Worm (Caenorhabditis elegans) whole organism, young adult: ENCODE results near the gene F41E7.7.

ENCODE experiments used
- Y53G8AR.9 ChIP-seq: fragments of 200-800 bp; sonication (Bioruptor generic); conservative IDR thresholded peaks from 2 replicates; pipeline ENCODE4 v1.3.6; 2022; ENCODE audit warnings: missing genetic modification reagents, missing genetic modification characterization, missing compliant biosample characterization
- lin-54 ChIP-seq: fragments of 200-800 bp; sonication (Bioruptor generic); optimal IDR thresholded peaks from 2 replicates; lab custom pipeline; 2018; ENCODE audit warnings: mild to moderate bottlenecking, missing genetic modification characterization, missing compliant biosample characterization

DNA sequence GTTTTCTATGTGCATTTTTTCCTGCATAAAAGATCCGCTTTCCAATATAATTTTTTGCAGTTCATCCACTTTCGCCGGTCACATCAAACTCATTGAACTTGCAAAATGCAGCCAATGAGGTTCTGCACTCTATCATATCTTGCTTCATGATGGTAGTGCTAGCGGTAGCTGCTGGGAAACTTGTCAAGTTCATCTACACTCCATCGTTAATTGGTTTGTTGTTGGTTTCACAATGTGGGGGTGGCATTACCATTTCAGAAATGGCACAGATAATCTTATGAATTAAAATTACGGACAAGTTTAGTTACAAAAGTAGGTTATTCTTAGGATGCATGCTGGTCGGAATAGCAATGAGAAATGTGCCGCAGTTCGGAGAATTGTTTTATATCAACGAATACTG, 33.1 kb upstream of the F41E7.7 start:
- TF ChIP-seq lin-54 (no peak), Y53G8AR.9 (GFP tag; lab: Robert Waterston, UW) (no peak)
